Worm (Caenorhabditis elegans) whole organism, late embryonic: ENCODE data around the gene F23F1.5.

Experiments
- C38D4.7 ChIP-seq: fragments of 200-800 bp; sonication (Bioruptor generic); optimal IDR thresholded peaks from 2 replicates; lab custom pipeline; 2018; ENCODE audit warnings: mild to moderate bottlenecking, missing genetic modification characterization, moderate library complexity, missing compliant biosample characterization
- F13H6.1 ChIP-seq: sonication (generic microtip); optimal IDR thresholded peaks from 2 replicates; lab custom pipeline; 2016; ENCODE audit warnings: missing genetic modification characterization, missing compliant biosample characterization
- ama-1 ChIP-seq: fragments of 150-350 bp; optimal IDR thresholded peaks from 2 replicates; lab custom pipeline; 2014
- ceh-22 ChIP-seq: sonication (generic microtip); optimal IDR thresholded peaks from 2 replicates; lab custom pipeline; 2017; ENCODE audit warnings: missing biosample characterization, missing genetic modification characterization
- ceh-45 ChIP-seq: fragments of 200-800 bp; sonication (Bioruptor generic); IDR thresholded peaks from 2 replicates; pipeline ENCODE4 v1.3.6; 2022; ENCODE audit warnings: missing genetic modification reagents, missing genetic modification characterization, missing compliant biosample characterization
- ceh-6 ChIP-seq: fragments of 200-800 bp; sonication (Bioruptor generic); optimal IDR thresholded peaks from 2 replicates; lab custom pipeline; 2018; ENCODE audit warnings: mild to moderate bottlenecking, missing genetic modification characterization, missing compliant biosample characterization
- mec-3 ChIP-seq: sonication (generic microtip); optimal IDR thresholded peaks from 2 replicates; lab custom pipeline; 2016; ENCODE audit warnings: borderline replicate concordance, missing genetic modification characterization, missing compliant biosample characterization
- nfya-1 ChIP-seq: sonication (generic microtip); optimal IDR thresholded peaks from 2 replicates; lab custom pipeline; 2017; ENCODE audit warnings: missing genetic modification characterization, mild to moderate bottlenecking, missing compliant biosample characterization, antibody characterized with exemption, moderate library complexity
- npax-4 ChIP-seq: sonication (generic microtip); optimal IDR thresholded peaks from 2 replicates; lab custom pipeline; 2016; ENCODE audit warnings: missing genetic modification characterization, missing compliant biosample characterization
- pag-3 ChIP-seq: sonication (generic microtip); optimal IDR thresholded peaks from 2 replicates; lab custom pipeline; 2016; ENCODE audit warnings: missing compliant biosample characterization, missing genetic modification characterization, borderline replicate concordance
- pha-4 ChIP-seq: fragments of 150-350 bp; optimal IDR thresholded peaks from 2 replicates; lab custom pipeline; 2018; ENCODE audit warnings: missing biosample characterization, missing genetic modification reagents, missing genetic modification characterization

The F23F1.5 gene

DNA sequence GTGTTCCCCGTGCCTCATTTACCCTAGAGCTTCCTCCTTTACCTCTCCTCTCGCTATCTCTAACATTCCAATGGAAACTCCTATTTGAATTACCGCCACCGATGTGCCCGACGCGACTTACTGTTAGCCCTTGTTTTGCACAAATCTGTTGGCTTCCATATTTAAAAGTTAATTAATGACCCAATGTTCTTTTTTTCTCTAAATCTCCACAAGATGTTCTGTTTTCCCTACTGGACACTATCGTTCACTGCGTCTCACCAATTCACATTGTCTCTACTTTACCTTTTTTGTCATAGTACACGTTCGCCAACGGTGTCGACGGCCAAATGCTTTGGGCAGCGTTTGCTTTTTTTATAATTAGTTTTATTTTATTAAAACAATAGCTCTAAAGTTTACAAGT, 30.8 kb downstream of the F23F1.5 start:
- no peak for TF ChIP-seq npax-4 (tag; lab: Kevin White, UChicago)
- no peak for TF ChIP-seq pha-4 (tag; lab: Kevin White, UChicago)
- TF ChIP-seq nfya-1 (tag; lab: Kevin White, UChicago), result no peak
- TF ChIP-seq C38D4.7 (GFP tag; lab: Kevin White, UChicago), result no peak
- no peak for TF ChIP-seq ceh-22 (tag; lab: Kevin White, UChicago)
- TF ChIP-seq ama-1 (lab: Kevin White, UChicago), result no peak
- TF ChIP-seq mec-3 (tag; lab: Kevin White, UChicago), result no peak
- TF ChIP-seq ceh-45 (GFP tag; lab: Robert Waterston, UW), result no peak
- no peak for TF ChIP-seq pag-3
- TF ChIP-seq ceh-6, result no peak
- TF ChIP-seq F13H6.1, result no peak
